Fruit fly (Drosophila melanogaster) whole organism, embryonic: ENCODE results near the gene Alh.
A peak's percentile ranks its signal among the peaks of the same experiment; 100 is the strongest.

Experiments
- CG13894 ChIP-seq: fragments of 200-800 bp; sonication (Bioruptor generic); optimal IDR thresholded peaks from 3 replicates; lab custom pipeline; 2018; ENCODE audit warnings: missing biosample characterization, mild to moderate bottlenecking, missing genetic modification characterization, moderate library complexity
- CG17568 ChIP-seq: fragments of 200-800 bp; sonication (Bioruptor generic); optimal IDR thresholded peaks from 2 replicates; lab custom pipeline; 2018; ENCODE audit warnings: missing biosample characterization, mild to moderate bottlenecking, missing genetic modification characterization, moderate library complexity
- hbn ChIP-seq: fragments of 200-800 bp; sonication (Bioruptor generic); IDR thresholded peaks from 2 replicates; pipeline ENCODE4 v1.3.6; 2022; ENCODE audit warnings: missing biosample characterization, missing genetic modification characterization; ENCODE audit not compliant: partially characterized antibody
- sr ChIP-seq: fragments of 200-800 bp; sonication (Bioruptor generic); IDR thresholded peaks from 3 replicates; pipeline ENCODE4 v1.3.6; 2022; ENCODE audit warnings: missing biosample characterization, missing genetic modification characterization

DNA sequence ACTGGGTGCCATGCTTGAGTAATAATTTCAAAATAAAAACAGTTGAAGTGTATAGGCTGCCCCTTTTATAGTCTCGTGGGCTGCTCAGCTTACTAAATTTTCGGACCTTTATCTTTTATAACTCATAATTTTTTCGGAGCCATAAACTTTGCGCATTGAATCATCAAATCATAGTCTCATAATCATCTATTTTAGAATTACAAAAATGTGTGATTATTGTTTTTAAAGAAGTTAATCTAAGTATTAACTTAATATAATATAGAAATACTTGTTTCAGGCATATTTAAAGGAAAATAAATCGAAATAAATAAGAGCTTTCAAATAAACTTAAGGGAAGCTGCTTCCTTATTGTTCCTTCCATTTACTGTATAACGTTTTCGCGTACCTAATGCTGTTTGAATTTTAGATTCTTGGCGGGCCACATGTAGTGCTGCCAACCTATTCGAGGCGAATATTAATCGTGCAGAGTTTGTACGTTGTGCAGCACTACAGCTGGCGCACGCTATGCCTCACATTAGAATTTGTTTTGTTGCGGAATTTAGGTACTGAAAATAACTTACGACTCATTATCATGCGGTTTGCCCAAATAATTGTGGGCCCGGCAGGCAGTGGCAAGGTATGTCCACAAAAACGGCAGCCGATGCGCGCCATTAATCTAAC lies 20.4 kb upstream of the Alh start, which contains the start of the genes CG14610 and CG2656:
- TF ChIP-seq hbn (GFP tag; lab: Robert Waterston, UW) (peak; percentile 50), sr (peak; percentile 23; the same call in 1 of the 3 replicates), CG17568 (GFP tag; lab: Kevin White, UChicago) (no peak), CG13894 (tag; lab: Kevin White, UChicago) (no peak)
